Worm (Caenorhabditis elegans) whole organism, L4/young adult: ENCODE data around the gene T26C12.1.

ENCODE experiments used
- dao-5 ChIP-seq: sonication (generic microtip); optimal IDR thresholded peaks from 2 replicates; lab custom pipeline; 2016; ENCODE audit warnings: missing genotype, missing genetic modification characterization, moderate library complexity, missing compliant biosample characterization
- him-1 ChIP-seq: sonication (generic microtip); optimal IDR thresholded peaks from 2 replicates; lab custom pipeline; 2016; ENCODE audit warnings: missing genotype, missing genetic modification reagents, missing genetic modification characterization, missing compliant biosample characterization

- no peak for TF ChIP-seq him-1 (tag; lab: Kevin White, UChicago)
- no peak for TF ChIP-seq dao-5 (tag; lab: Kevin White, UChicago)
Observed at ce11 chrIV:3308885-3309284, 50.2 kb downstream of the T26C12.1 start.
